Worm (Caenorhabditis elegans): ENCODE results near the gene aat-3.

The aat-3 gene

ce11 chrX:2569040-2569439 lies 17.0 kb downstream of the aat-3 start (continued):
- peak; percentile 66 for TF ChIP-seq ets-4 (GFP tag; optimal IDR thresholded peaks at IDR 0.05)
- no peak for TF ChIP-seq F39B2.1 (GFP tag; IDR thresholded peaks at IDR 0.05)
- peak; percentile 37 for TF ChIP-seq tbp1 (GFP tag; optimal IDR thresholded peaks at IDR 0.05)
- no peak for TF ChIP-seq nfya-2 (GFP tag; IDR thresholded peaks at IDR 0.05)
- no peak for TF ChIP-seq nhr-179 (tag; optimal IDR thresholded peaks at IDR 0.05)
- peak; percentile 22 for TF ChIP-seq chd-7 (tag; optimal IDR thresholded peaks at IDR 0.05)
- peak; percentile 57 for TF ChIP-seq akir-1 (GFP tag; optimal IDR thresholded peaks at IDR 0.05)
- 0 out of 2 replicates have a peak, but pooled peaks have one; percentile 46 for TF ChIP-seq Y53G8AR.9 (GFP tag; conservative IDR thresholded peaks at IDR 0.05)
- TF ChIP-seq atf-7 (tag; optimal IDR thresholded peaks at IDR 0.05), result peak; percentile 72
- TF ChIP-seq attf-6 (GFP tag; IDR thresholded peaks at IDR 0.05), result no peak
- no peak for TF ChIP-seq Y95B8A.8 (GFP tag; IDR thresholded peaks at IDR 0.05)
- TF ChIP-seq ztf-22 (GFP tag; optimal IDR thresholded peaks at IDR 0.05), result peak; percentile 73
- no peak for TF ChIP-seq F23B12.7 (tag; optimal IDR thresholded peaks at IDR 0.05; ENCODE audit: insufficient read depth)
- TF ChIP-seq ccch-3 (GFP tag; optimal IDR thresholded peaks at IDR 0.05), result no peak
- TF ChIP-seq B0261.1 (tag; optimal IDR thresholded peaks at IDR 0.05), result no peak
- TF ChIP-seq sptf-2 (GFP tag; optimal IDR thresholded peaks at IDR 0.05), result no peak
- no peak for TF ChIP-seq F33H1.4 (GFP tag; IDR thresholded peaks at IDR 0.05)
- no peak for TF ChIP-seq ama-1 (optimal IDR thresholded peaks at IDR 0.05)
- no peak for TF ChIP-seq ama-1 (GFP tag; optimal IDR thresholded peaks at IDR 0.05)
- TF ChIP-seq nhr-80 (tag; optimal IDR thresholded peaks at IDR 0.05), result peak; percentile 99
- TF ChIP-seq nhr-90 (tag; optimal IDR thresholded peaks at IDR 0.05), result peak; percentile 42
- TF ChIP-seq hmg-1.2 (GFP tag; IDR thresholded peaks at IDR 0.05), result no peak
- no peak for TF ChIP-seq K11D2.4 (GFP tag; IDR thresholded peaks at IDR 0.05)
- no peak for TF ChIP-seq xnd-1 (tag; optimal IDR thresholded peaks at IDR 0.05)
- TF ChIP-seq madf-10 (tag; optimal IDR thresholded peaks at IDR 0.05), result peak; percentile 55
- TF ChIP-seq sea-2 (GFP tag; IDR thresholded peaks at IDR 0.05), result no peak
- no peak for TF ChIP-seq zfh-2 (GFP tag; conservative IDR thresholded peaks at IDR 0.05)
- TF ChIP-seq let-607 (tag; optimal IDR thresholded peaks at IDR 0.05), result peak; percentile 73 to 82
- no peak for TF ChIP-seq snpc-4 (GFP tag; optimal IDR thresholded peaks at IDR 0.05)
- no peak for TF ChIP-seq snpc-4 (tag; optimal IDR thresholded peaks at IDR 0.05)
- no peak for TF ChIP-seq C06A6.2 (GFP tag; conservative IDR thresholded peaks at IDR 0.05)
- no peak for TF ChIP-seq bed-2 (GFP tag; IDR thresholded peaks at IDR 0.05)
- no peak for TF ChIP-seq Y53F4B.3 (GFP tag; IDR thresholded peaks at IDR 0.05)
- no peak for TF ChIP-seq attf-3 (GFP tag; conservative IDR thresholded peaks at IDR 0.05)
- TF ChIP-seq dox-1 (GFP tag; IDR thresholded peaks at IDR 0.05), result peak; percentile 62
- peak; percentile 19 for TF ChIP-seq tlf-1 (GFP tag; optimal IDR thresholded peaks at IDR 0.05)
- no peak for TF ChIP-seq Y79H2A.3 (GFP tag; conservative IDR thresholded peaks at IDR 0.05)

DNA sequence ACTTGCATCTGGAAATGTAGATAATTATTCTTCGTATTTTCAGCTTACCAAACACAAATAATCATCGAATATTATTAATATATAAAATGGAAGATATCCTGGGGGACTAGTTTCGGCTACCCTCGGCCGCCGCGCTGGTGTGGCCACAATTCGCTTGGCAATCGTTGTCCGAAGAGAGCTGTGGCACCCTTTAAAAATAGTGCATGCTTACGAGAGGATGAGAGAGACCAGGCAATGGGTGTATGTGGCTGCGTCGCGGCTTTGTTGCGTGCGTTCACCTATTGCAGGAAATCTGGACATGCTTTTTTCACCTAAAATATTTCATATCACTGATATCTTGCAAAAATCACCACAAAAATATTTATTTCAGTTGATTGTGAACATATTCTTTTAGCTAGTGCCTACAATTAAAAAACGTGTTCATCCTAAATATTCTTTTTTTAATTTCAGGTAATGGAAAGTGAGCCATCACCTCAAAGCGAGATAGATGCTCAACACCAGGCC lies 20.6 kb downstream of the aat-3 start, which contains the start of the genes ccd-5 and F52H2.1:
ccd-5 (minus strand) TSS at position 8 of the 504 bp plus-strand sequence.
F52H2.1 (plus strand) TSS at position 454 of the 504 bp plus-strand sequence.
- peak; percentile 29; the same call in 1 of the 2 replicates for TF ChIP-seq dox-1 (GFP tag; IDR thresholded peaks at IDR 0.05)
- peak; percentile 57; the same call in 1 of the 2 replicates for TF ChIP-seq zfh-2 (GFP tag; conservative IDR thresholded peaks at IDR 0.05)
- TF ChIP-seq F49E8.2 (tag; optimal IDR thresholded peaks at IDR 0.05; ENCODE audit: insufficient read depth), result no peak
- no peak for TF ChIP-seq B0261.1 (tag; optimal IDR thresholded peaks at IDR 0.05)
- 0 out of 2 replicates have a peak, but pooled peaks have one; percentile 33 for TF ChIP-seq egl-18 (GFP tag; IDR thresholded peaks at IDR 0.05)
